Worm (Caenorhabditis elegans) whole organism, late embryonic: ENCODE measurements around the gene Y73F8A.10.

Source experiments
- C38D4.7 ChIP-seq: fragments of 200-800 bp; sonication (Bioruptor generic); optimal IDR thresholded peaks from 2 replicates; lab custom pipeline; 2018; ENCODE audit warnings: mild to moderate bottlenecking, missing genetic modification characterization, moderate library complexity, missing compliant biosample characterization
- F13H6.1 ChIP-seq: sonication (generic microtip); optimal IDR thresholded peaks from 2 replicates; lab custom pipeline; 2016; ENCODE audit warnings: missing genetic modification characterization, missing compliant biosample characterization
- K09A11.1 ChIP-seq: sonication (generic microtip); optimal IDR thresholded peaks from 2 replicates; lab custom pipeline; 2017; ENCODE audit warnings: antibody characterized with exemption, mild to moderate bottlenecking, missing genetic modification characterization, missing compliant biosample characterization; ENCODE audit not compliant: insufficient read depth
- T23F11.4 ChIP-seq: fragments of 200-800 bp; sonication (Bioruptor generic); optimal IDR thresholded peaks from 2 replicates; lab custom pipeline; 2018; ENCODE audit warnings: mild to moderate bottlenecking, missing genetic modification characterization, missing compliant biosample characterization
- Y22D7AL.16 ChIP-seq: sonication (generic microtip); optimal IDR thresholded peaks from 2 replicates; lab custom pipeline; 2016; ENCODE audit warnings: missing genetic modification characterization, missing compliant biosample characterization
- ceh-14 ChIP-seq: sonication (generic microtip); optimal IDR thresholded peaks from 2 replicates; lab custom pipeline; 2016; ENCODE audit warnings: missing genotype, missing genetic modification characterization, missing compliant biosample characterization
- ceh-19 ChIP-seq: fragments of 200-800 bp; sonication (Bioruptor generic); optimal IDR thresholded peaks from 2 replicates; lab custom pipeline; 2018; ENCODE audit warnings: mild to moderate bottlenecking, missing genetic modification characterization, missing compliant biosample characterization
- ceh-24 ChIP-seq: sonication (generic microtip); optimal IDR thresholded peaks from 2 replicates; lab custom pipeline; 2016; ENCODE audit warnings: mild to moderate bottlenecking, missing genetic modification characterization, missing compliant biosample characterization
- ceh-30 ChIP-seq: fragments of 150-350 bp; optimal IDR thresholded peaks from 2 replicates; lab custom pipeline; 2014; ENCODE audit warnings: missing biosample characterization, missing genetic modification characterization
- ceh-31 ChIP-seq: sonication (generic microtip); optimal IDR thresholded peaks from 2 replicates; lab custom pipeline; 2016; ENCODE audit warnings: missing genetic modification characterization, missing compliant biosample characterization
- ceh-45 ChIP-seq: fragments of 200-800 bp; sonication (Bioruptor generic); IDR thresholded peaks from 2 replicates; pipeline ENCODE4 v1.3.6; 2022; ENCODE audit warnings: missing genetic modification reagents, missing genetic modification characterization, missing compliant biosample characterization
- ceh-6 ChIP-seq: fragments of 200-800 bp; sonication (Bioruptor generic); optimal IDR thresholded peaks from 2 replicates; lab custom pipeline; 2018; ENCODE audit warnings: mild to moderate bottlenecking, missing genetic modification characterization, missing compliant biosample characterization
- dmd-4 ChIP-seq: sonication (generic microtip); optimal IDR thresholded peaks from 2 replicates; lab custom pipeline; 2016; ENCODE audit warnings: borderline replicate concordance, missing genetic modification characterization, missing compliant biosample characterization
- dve-1 ChIP-seq: sonication (generic microtip); optimal IDR thresholded peaks from 2 replicates; lab custom pipeline; 2017; ENCODE audit warnings: antibody characterized with exemption, mild to moderate bottlenecking, missing genetic modification characterization, missing compliant biosample characterization
- elt-2 ChIP-seq: sonication (generic microtip); optimal IDR thresholded peaks from 2 replicates; lab custom pipeline; 2016; ENCODE audit warnings: missing genetic modification reagents, missing genetic modification characterization, missing compliant biosample characterization
- fkh-10 ChIP-seq: fragments of 150-350 bp; optimal IDR thresholded peaks from 2 replicates; lab custom pipeline; 2014; ENCODE audit warnings: missing biosample characterization, missing genetic modification reagents, missing genetic modification characterization
- fkh-6 ChIP-seq: sonication (generic microtip); optimal IDR thresholded peaks from 2 replicates; lab custom pipeline; 2016; ENCODE audit warnings: missing genetic modification characterization, missing compliant biosample characterization
- gmeb-2 ChIP-seq: sonication (generic microtip); optimal IDR thresholded peaks from 2 replicates; lab custom pipeline; 2016; ENCODE audit warnings: missing genetic modification characterization, inconsistent platforms, missing compliant biosample characterization
- hlh-30 ChIP-seq: sonication (generic microtip); optimal IDR thresholded peaks from 2 replicates; lab custom pipeline; 2017; ENCODE audit warnings: antibody characterized with exemption, missing genetic modification characterization, missing compliant biosample characterization; ENCODE audit not compliant: insufficient read depth
- lin-11 ChIP-seq: fragments of 200-800 bp; sonication (Bioruptor generic); optimal IDR thresholded peaks from 2 replicates; lab custom pipeline; 2018; ENCODE audit warnings: mild to moderate bottlenecking, missing genetic modification characterization, missing compliant biosample characterization
- madf-2 ChIP-seq: sonication (generic microtip); optimal IDR thresholded peaks from 2 replicates; lab custom pipeline; 2017; ENCODE audit warnings: missing genetic modification characterization, missing compliant biosample characterization
- nfya-1 ChIP-seq: sonication (generic microtip); optimal IDR thresholded peaks from 2 replicates; lab custom pipeline; 2017; ENCODE audit warnings: missing genetic modification characterization, mild to moderate bottlenecking, missing compliant biosample characterization, antibody characterized with exemption, moderate library complexity
- nhr-232 ChIP-seq: sonication (generic microtip); optimal IDR thresholded peaks from 2 replicates; lab custom pipeline; 2016; ENCODE audit warnings: missing genetic modification characterization, missing compliant biosample characterization
- npax-4 ChIP-seq: sonication (generic microtip); optimal IDR thresholded peaks from 2 replicates; lab custom pipeline; 2016; ENCODE audit warnings: missing genetic modification characterization, missing compliant biosample characterization
- pax-1 ChIP-seq: fragments of 150-350 bp; optimal IDR thresholded peaks from 2 replicates; lab custom pipeline; 2014; ENCODE audit warnings: missing biosample characterization, missing genetic modification characterization
- pha-2 ChIP-seq: sonication (generic microtip); optimal IDR thresholded peaks from 2 replicates; lab custom pipeline; 2017; ENCODE audit warnings: mild to moderate bottlenecking, missing genetic modification characterization, missing compliant biosample characterization
- pha-4 ChIP-seq: fragments of 150-350 bp; optimal IDR thresholded peaks from 2 replicates; lab custom pipeline; 2018; ENCODE audit warnings: missing biosample characterization, missing genetic modification reagents, missing genetic modification characterization
- pqm-1 ChIP-seq: sonication (generic microtip); optimal IDR thresholded peaks from 2 replicates; lab custom pipeline; 2016; ENCODE audit warnings: missing genetic modification characterization, missing compliant biosample characterization
- ref-2 ChIP-seq: sonication (generic microtip); optimal IDR thresholded peaks from 2 replicates; lab custom pipeline; 2016; ENCODE audit warnings: missing genetic modification characterization, missing compliant biosample characterization
- rnt-1 ChIP-seq: sonication (generic microtip); optimal IDR thresholded peaks from 2 replicates; lab custom pipeline; 2016; ENCODE audit warnings: missing genetic modification characterization, missing compliant biosample characterization
- sdc-2 ChIP-seq: sonication (generic microtip); optimal IDR thresholded peaks from 2 replicates; lab custom pipeline; 2016; ENCODE audit warnings: missing genotype, missing genetic modification characterization, missing compliant biosample characterization
- tbx-2 ChIP-seq: sonication (generic microtip); optimal IDR thresholded peaks from 2 replicates; lab custom pipeline; 2016; ENCODE audit warnings: missing genetic modification characterization, missing compliant biosample characterization
- tbx-7 ChIP-seq: sonication (generic microtip); optimal IDR thresholded peaks from 2 replicates; lab custom pipeline; 2016; ENCODE audit warnings: missing genotype, missing genetic modification characterization, missing compliant biosample characterization
- ttx-3 ChIP-seq: sonication (generic microtip); optimal IDR thresholded peaks from 2 replicates; lab custom pipeline; 2016; ENCODE audit warnings: missing genetic modification reagents, missing genetic modification characterization, missing compliant biosample characterization
- unc-3 ChIP-seq, 2 experiments: fragments of 200-800 bp in 1 of 2; sonication (Bioruptor generic) in 1 of 2; sonication (generic microtip) in 1 of 2; conservative IDR thresholded peaks in 1 of 2; optimal IDR thresholded peaks in 1 of 2; 2 replicates each; pipeline versions ENCODE4 v1.3.6 to Lab custom; 2016 to 2022; ENCODE audit warnings: missing compliant biosample characterization in 2 of 2, missing genetic modification characterization in 2 of 2, missing genetic modification reagents in 1 of 2
- unc-42 ChIP-seq: sonication (generic microtip); optimal IDR thresholded peaks from 2 replicates; lab custom pipeline; 2016; ENCODE audit warnings: missing genotype, missing genetic modification characterization, missing compliant biosample characterization
- unc-86 ChIP-seq: sonication (generic microtip); optimal IDR thresholded peaks from 2 replicates; lab custom pipeline; 2016; ENCODE audit warnings: missing genetic modification characterization, missing compliant biosample characterization
- zip-5 ChIP-seq: sonication (generic microtip); optimal IDR thresholded peaks from 2 replicates; lab custom pipeline; 2016; ENCODE audit warnings: missing genetic modification characterization, missing compliant biosample characterization
- ztf-16 ChIP-seq: sonication (generic microtip); optimal IDR thresholded peaks from 2 replicates; lab custom pipeline; 2017; ENCODE audit warnings: missing genetic modification characterization, missing compliant biosample characterization

Y73F8A.10 gene

ce11 chrIV:15280219-15280618 is 13.9 kb upstream of the Y73F8A.10 start:
- no peak for TF ChIP-seq ceh-14 (tag; lab: Kevin White, UChicago)
- no peak for TF ChIP-seq F13H6.1 (tag; lab: Kevin White, UChicago)
- no peak for TF ChIP-seq tbx-7 (tag; lab: Kevin White, UChicago)
- no peak for TF ChIP-seq ceh-31 (tag; lab: Kevin White, UChicago)
- no peak for TF ChIP-seq ceh-30 (tag; lab: Kevin White, UChicago)

ce11 chrIV:15283617-15284016 is 10.5 kb upstream of the Y73F8A.10 start:
- no peak for TF ChIP-seq madf-2 (tag; lab: Kevin White, UChicago)
- TF ChIP-seq sdc-2 (tag; lab: Kevin White, UChicago), result no peak
- TF ChIP-seq dve-1 (tag; lab: Kevin White, UChicago), result no peak
- TF ChIP-seq zip-5, result no peak
- TF ChIP-seq ref-2 (tag; lab: Kevin White, UChicago), result no peak
- TF ChIP-seq nhr-232, result no peak
- no peak for TF ChIP-seq unc-3 (GFP tag; conservative IDR thresholded peaks at IDR 0.05; lab: Robert Waterston, UW)
- TF ChIP-seq unc-3 (tag; optimal IDR thresholded peaks at IDR 0.05; lab: Kevin White, UChicago), result no peak
- TF ChIP-seq pax-1, result no peak
- no peak for TF ChIP-seq gmeb-2 (tag; lab: Kevin White, UChicago)
- no peak for TF ChIP-seq ttx-3 (tag; lab: Kevin White, UChicago)
- no peak for TF ChIP-seq tbx-7 (tag; lab: Kevin White, UChicago)
- no peak for TF ChIP-seq ceh-30 (tag; lab: Kevin White, UChicago)
- no peak for TF ChIP-seq ceh-24 (tag; lab: Kevin White, UChicago)
- no peak for TF ChIP-seq rnt-1
- TF ChIP-seq dmd-4, result no peak

ce11 chrIV:15289508-15289907 is 4.6 kb upstream of the Y73F8A.10 start:
- TF ChIP-seq C38D4.7 (GFP tag; lab: Kevin White, UChicago), result peak; percentile 39
- TF ChIP-seq fkh-10 (GFP tag; lab: Kevin White, UChicago), result no peak
- peak; percentile 8 for TF ChIP-seq npax-4
- no peak for TF ChIP-seq ceh-45
- TF ChIP-seq nhr-232, result peak; percentile 27
- TF ChIP-seq pax-1, result no peak
- no peak for TF ChIP-seq hlh-30 (tag; lab: Kevin White, UChicago)
- TF ChIP-seq unc-86, result no peak
- peak; percentile 18 for TF ChIP-seq ztf-16 (tag; lab: Kevin White, UChicago)
- no peak for TF ChIP-seq unc-42 (tag; lab: Kevin White, UChicago)
- no peak for TF ChIP-seq ceh-6 (GFP tag; lab: Kevin White, UChicago)
- peak; percentile 37 for TF ChIP-seq nfya-1 (tag; lab: Kevin White, UChicago)
- TF ChIP-seq ttx-3 (tag; lab: Kevin White, UChicago), result peak; percentile 43
- TF ChIP-seq Y22D7AL.16, result no peak
- TF ChIP-seq K09A11.1 (tag; lab: Kevin White, UChicago), result no peak
- TF ChIP-seq ceh-30 (tag; lab: Kevin White, UChicago), result no peak
- TF ChIP-seq ceh-14 (tag; lab: Kevin White, UChicago), result peak; percentile 35
- TF ChIP-seq T23F11.4 (GFP tag; lab: Kevin White, UChicago), result peak; percentile 22
- TF ChIP-seq pha-2, result no peak
- no peak for TF ChIP-seq fkh-6 (tag; lab: Kevin White, UChicago)
- TF ChIP-seq elt-2, result peak; percentile 66
- no peak for TF ChIP-seq ceh-19 (GFP tag; lab: Kevin White, UChicago)
- peak; percentile 57 for TF ChIP-seq lin-11 (tag; lab: Kevin White, UChicago)
- TF ChIP-seq dve-1 (tag; lab: Kevin White, UChicago), result no peak
- 0 out of 2 replicates have a peak, but pooled peaks have one; percentile 42 for TF ChIP-seq unc-3 (GFP tag; conservative IDR thresholded peaks at IDR 0.05; lab: Robert Waterston, UW)
- peak; percentile 6 for TF ChIP-seq unc-3 (tag; optimal IDR thresholded peaks at IDR 0.05; lab: Kevin White, UChicago)
- no peak for TF ChIP-seq tbx-2 (tag; lab: Kevin White, UChicago)
- TF ChIP-seq pha-4 (tag; lab: Kevin White, UChicago), result no peak
- no peak for TF ChIP-seq ceh-24 (tag; lab: Kevin White, UChicago)
- no peak for TF ChIP-seq pqm-1 (tag; lab: Kevin White, UChicago)
